Worm (Caenorhabditis elegans): ENCODE measurements around the gene C39D10.2.

- TF ChIP-seq med-1 (GFP tag; optimal IDR thresholded peaks at IDR 0.05; ENCODE audit: insufficient read depth) (no peak), tab-1 (GFP tag; IDR thresholded peaks at IDR 0.05) (no peak), klf-2 (GFP tag; conservative IDR thresholded peaks at IDR 0.05) (no peak), flt-1 (GFP tag; IDR thresholded peaks at IDR 0.05) (no peak)
Measured at ce11 chrX:7930450-7930849, 41.4 kb downstream of the C39D10.2 start, which contains the start of gene zig-3.
